Worm (Caenorhabditis elegans) whole organism, L1 larva: ENCODE data around the gene K09C4.9.

Experiments
- ces-1 ChIP-seq: fragments of 150-350 bp; optimal IDR thresholded peaks from 2 replicates; lab custom pipeline; 2014; ENCODE audit warnings: missing biosample characterization, missing genetic modification reagents, missing genetic modification characterization
- egl-27 ChIP-seq, 2 experiments: fragments of 150-350 bp in 1 of 2; sonication (generic microtip); optimal IDR thresholded peaks; 3 replicates each; lab custom pipeline; 2017 to 2018; ENCODE audit warnings: missing biosample characterization in 2 of 2, missing genetic modification characterization in 2 of 2, missing genetic modification reagents in 2 of 2
- elt-3 ChIP-seq, 6 experiments: fragments of 150-350 bp in 1 of 6; sonication (generic microtip); optimal IDR thresholded peaks; 2 replicates each; lab custom pipeline; 2017 to 2018; ENCODE audit warnings: missing biosample characterization in 6 of 6, missing genetic modification characterization in 6 of 6, inconsistent platforms in 1 of 6
- fkh-10 ChIP-seq: sonication (generic microtip); optimal IDR thresholded peaks from 2 replicates; lab custom pipeline; 2017; ENCODE audit warnings: missing biosample characterization, missing genetic modification reagents, missing genetic modification characterization
- fos-1 ChIP-seq: fragments of 150-350 bp; optimal IDR thresholded peaks from 2 replicates; lab custom pipeline; 2014; ENCODE audit warnings: missing biosample characterization, missing genetic modification characterization
- isw-1 ChIP-seq: fragments of 200-800 bp; sonication (Bioruptor generic); IDR thresholded peaks from 2 replicates; pipeline ENCODE4 v1.3.6; 2022; ENCODE audit warnings: missing genetic modification characterization, missing compliant biosample characterization
- pqm-1 ChIP-seq: sonication (generic microtip); optimal IDR thresholded peaks from 3 replicates; lab custom pipeline; 2017; ENCODE audit warnings: missing biosample characterization, missing genetic modification characterization
- snpc-4 ChIP-seq: fragments of 150-350 bp; optimal IDR thresholded peaks from 2 replicates; lab custom pipeline; 2014; ENCODE audit warnings: missing biosample characterization, missing genetic modification characterization
- unc-130 ChIP-seq: fragments of 150-350 bp; optimal IDR thresholded peaks from 2 replicates; lab custom pipeline; 2017; ENCODE audit warnings: missing biosample characterization, missing genetic modification characterization, inconsistent platforms

DNA sequence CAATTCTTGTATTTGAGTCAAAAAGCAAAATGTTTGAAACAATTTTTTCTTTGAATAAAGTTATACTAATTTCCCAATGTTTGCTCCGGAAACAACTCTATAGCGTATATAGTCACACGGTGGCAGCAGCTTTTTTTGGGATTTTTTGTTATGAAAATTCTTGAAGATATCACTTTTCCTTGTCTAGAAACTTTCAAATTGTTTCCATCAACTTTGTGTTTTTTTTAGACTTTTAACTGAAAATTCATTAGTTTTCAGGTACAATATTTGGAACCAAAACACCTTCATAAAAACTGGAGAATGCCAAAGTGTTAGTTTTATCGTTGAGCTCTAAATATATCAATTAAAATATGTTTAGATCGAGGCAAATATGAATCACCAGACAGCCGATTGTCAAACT is 1.0 kb upstream of the K09C4.9 start, which contains the start of gene K09C4.7:
- no peak for TF ChIP-seq elt-3 (tag; optimal IDR thresholded peaks at IDR 0.05; lab: Kevin White, UChicago)
- no peak for TF ChIP-seq snpc-4 (tag; lab: Kevin White, UChicago)
- TF ChIP-seq pqm-1 (tag; lab: Kevin White, UChicago): no peak
- no peak for TF ChIP-seq egl-27 (tag; optimal IDR thresholded peaks at IDR 0.05; lab: Kevin White, UChicago)
- TF ChIP-seq unc-130: no peak
- TF ChIP-seq fkh-10: no peak
- no peak for TF ChIP-seq fos-1 (tag; lab: Kevin White, UChicago)
- no peak for TF ChIP-seq isw-1 (GFP tag; lab: Robert Waterston, UW)
- TF ChIP-seq ces-1: no peak
